Worm (Caenorhabditis elegans) whole organism, L4 larva: ENCODE measurements around the gene rabn-5.

Experiments used
- F10B5.3 ChIP-seq: sonication (generic microtip); optimal IDR thresholded peaks from 2 replicates; lab custom pipeline; 2016; ENCODE audit warnings: mild to moderate bottlenecking, missing genetic modification characterization, missing compliant biosample characterization
- F26F4.8 ChIP-seq: fragments of 200-800 bp; sonication (Bioruptor generic); conservative IDR thresholded peaks from 2 replicates; pipeline ENCODE4 v1.3.6; 2022; ENCODE audit warnings: missing genetic modification characterization, missing compliant biosample characterization
- F37D6.2 ChIP-seq: sonication (generic microtip); optimal IDR thresholded peaks from 2 replicates; lab custom pipeline; 2016; ENCODE audit warnings: mild to moderate bottlenecking, missing genetic modification characterization, missing compliant biosample characterization
- R02D3.7 ChIP-seq: fragments of 150-350 bp; sonication (generic microtip); optimal IDR thresholded peaks from 3 replicates; lab custom pipeline; 2014; ENCODE audit warnings: missing biosample characterization, missing genetic modification characterization
- T26A8.4 ChIP-seq: fragments of 200-800 bp; sonication (Bioruptor generic); IDR thresholded peaks from 2 replicates; pipeline ENCODE4 v1.3.6; 2022; ENCODE audit warnings: missing genetic modification characterization, missing compliant biosample characterization
- Y105C5A.15 ChIP-seq: fragments of 200-800 bp; sonication (Bioruptor generic); IDR thresholded peaks from 2 replicates; pipeline ENCODE4 v1.3.6; 2022; ENCODE audit warnings: missing genetic modification characterization, missing compliant biosample characterization
- Y5F2A.4 ChIP-seq: fragments of 200-800 bp; sonication (Bioruptor generic); optimal IDR thresholded peaks from 2 replicates; lab custom pipeline; 2018; ENCODE audit warnings: mild to moderate bottlenecking, missing genetic modification characterization, missing compliant biosample characterization
- Y75B8A.6 ChIP-seq: fragments of 200-800 bp; sonication (Bioruptor generic); IDR thresholded peaks from 2 replicates; pipeline ENCODE4 v1.3.6; 2022; ENCODE audit warnings: missing genetic modification reagents, missing genetic modification characterization, missing compliant biosample characterization
- ZK546.5 ChIP-seq, 2 experiments: sonication (generic microtip); optimal IDR thresholded peaks; 2 replicates each; lab custom pipeline; 2017; ENCODE audit warnings: missing biosample characterization in 2 of 2, missing genetic modification characterization in 2 of 2
- aha-1 ChIP-seq: fragments of 150-350 bp; peaks from one replicate; lab custom pipeline; 2014; ENCODE audit warnings: missing biosample characterization, missing genetic modification characterization
- aly-2 ChIP-seq: sonication (generic microtip); optimal IDR thresholded peaks from 2 replicates; lab custom pipeline; 2018; ENCODE audit warnings: missing biosample characterization, missing genetic modification characterization
- ama-1 ChIP-seq: fragments of 150-350 bp; optimal IDR thresholded peaks from 2 replicates; lab custom pipeline; 2014; ENCODE audit warnings: inconsistent platforms, mixed read lengths
- ceh-32 ChIP-seq: sonication (generic microtip); optimal IDR thresholded peaks from 2 replicates; lab custom pipeline; 2016; ENCODE audit warnings: mild to moderate bottlenecking, missing genetic modification characterization, missing compliant biosample characterization; ENCODE audit not compliant: poor library complexity
- ceh-82 ChIP-seq: sonication (generic microtip); optimal IDR thresholded peaks from 2 replicates; lab custom pipeline; 2017; ENCODE audit warnings: missing biosample characterization, missing genetic modification characterization
- ces-1 ChIP-seq: fragments of 150-350 bp; sonication (generic microtip); optimal IDR thresholded peaks from 4 replicates; lab custom pipeline; 2014; ENCODE audit warnings: missing biosample characterization, missing genetic modification reagents, missing genetic modification characterization
- cey-2 ChIP-seq: sonication (generic microtip); optimal IDR thresholded peaks from 3 replicates; lab custom pipeline; 2017; ENCODE audit warnings: missing genetic modification characterization, mild to moderate bottlenecking, missing compliant biosample characterization, antibody characterized with exemption, borderline replicate concordance; ENCODE audit not compliant: insufficient read depth
- ctbp-1 ChIP-seq: fragments of 200-800 bp; sonication (Bioruptor generic); IDR thresholded peaks from 2 replicates; pipeline ENCODE4 v1.3.6; 2022; ENCODE audit warnings: missing genetic modification reagents, missing genetic modification characterization, missing compliant biosample characterization
- daf-12 ChIP-seq: fragments of 150-350 bp; optimal IDR thresholded peaks from 2 replicates; lab custom pipeline; 2014; ENCODE audit warnings: missing biosample characterization, missing genetic modification reagents, missing genetic modification characterization
- daf-16 ChIP-seq, 3 experiments: sonication (generic microtip); optimal IDR thresholded peaks; 2 replicates each; lab custom pipeline; 2016 to 2017; ENCODE audit warnings: missing genetic modification characterization in 3 of 3, missing genetic modification reagents in 3 of 3, mild to moderate bottlenecking in 2 of 3, missing compliant biosample characterization in 2 of 3, missing biosample characterization in 1 of 3, moderate library complexity in 1 of 3
- daf-8 ChIP-seq: fragments of 200-800 bp; sonication (Bioruptor generic); IDR thresholded peaks from 2 replicates; pipeline ENCODE4 v1.3.6; 2022; ENCODE audit warnings: missing genetic modification characterization, missing compliant biosample characterization
- dmd-6 ChIP-seq: fragments of 200-800 bp; sonication (Bioruptor generic); IDR thresholded peaks from 2 replicates; pipeline ENCODE4 v1.3.6; 2022; ENCODE audit warnings: missing genetic modification reagents, missing genetic modification characterization, missing compliant biosample characterization
- dpl-1 ChIP-seq: fragments of 150-350 bp; optimal IDR thresholded peaks from 2 replicates; lab custom pipeline; 2014; ENCODE audit warnings: missing biosample characterization, missing genetic modification reagents, missing genetic modification characterization
- dve-1 ChIP-seq: sonication (generic microtip); optimal IDR thresholded peaks from 2 replicates; lab custom pipeline; 2017; ENCODE audit warnings: antibody characterized with exemption, mild to moderate bottlenecking, missing genetic modification characterization, missing compliant biosample characterization; ENCODE audit not compliant: insufficient read depth
- fkh-10 ChIP-seq: fragments of 150-350 bp; optimal IDR thresholded peaks from 2 replicates; lab custom pipeline; 2014; ENCODE audit warnings: missing biosample characterization, missing genetic modification reagents, missing genetic modification characterization
- fos-1 ChIP-seq: fragments of 150-350 bp; optimal IDR thresholded peaks from 2 replicates; lab custom pipeline; 2014; ENCODE audit warnings: missing biosample characterization, missing genetic modification characterization
- gei-8 ChIP-seq: fragments of 200-800 bp; sonication (Bioruptor generic); optimal IDR thresholded peaks from 2 replicates; lab custom pipeline; 2018; ENCODE audit warnings: mild to moderate bottlenecking, missing genetic modification characterization, missing compliant biosample characterization
- hlh-11 ChIP-seq: fragments of 200-800 bp; sonication (Bioruptor generic); optimal IDR thresholded peaks from 2 replicates; lab custom pipeline; 2018; ENCODE audit warnings: mild to moderate bottlenecking, missing genetic modification characterization, missing compliant biosample characterization
- hlh-30 ChIP-seq: sonication (generic microtip); optimal IDR thresholded peaks from 2 replicates; lab custom pipeline; 2017; ENCODE audit warnings: antibody characterized with exemption, mild to moderate bottlenecking, missing genetic modification characterization, missing compliant biosample characterization; ENCODE audit not compliant: insufficient read depth
- jun-1 ChIP-seq: fragments of 150-350 bp; optimal IDR thresholded peaks from 2 replicates; lab custom pipeline; 2014; ENCODE audit warnings: missing biosample characterization, missing genetic modification reagents, missing genetic modification characterization
- lim-7 ChIP-seq: fragments of 200-800 bp; sonication (Bioruptor generic); IDR thresholded peaks from 2 replicates; pipeline ENCODE4 v1.3.6; 2022; ENCODE audit warnings: missing genetic modification characterization, missing compliant biosample characterization
- lin-39 ChIP-seq: fragments of 150-350 bp; optimal IDR thresholded peaks from 2 replicates; lab custom pipeline; 2014; ENCODE audit warnings: missing biosample characterization, missing genetic modification reagents, missing genetic modification characterization
- lir-3 ChIP-seq: sonication (generic microtip); optimal IDR thresholded peaks from 2 replicates; lab custom pipeline; 2016; ENCODE audit warnings: mild to moderate bottlenecking, missing genetic modification characterization, missing compliant biosample characterization
- lsy-2 ChIP-seq, 2 experiments: fragments of 150-350 bp in 1 of 2; sonication (generic microtip) in 1 of 2; optimal IDR thresholded peaks; 2 replicates each; lab custom pipeline; 2014 to 2017; ENCODE audit warnings: missing biosample characterization in 2 of 2, missing genetic modification characterization in 2 of 2
- madf-5 ChIP-seq, 2 experiments: fragments of 200-800 bp; sonication (Bioruptor generic); IDR thresholded peaks; 2 replicates each; pipeline ENCODE4 v1.3.6; 2022; ENCODE audit warnings: missing compliant biosample characterization in 2 of 2, missing genetic modification characterization in 2 of 2
- madf-9 ChIP-seq: fragments of 200-800 bp; sonication (Bioruptor generic); conservative IDR thresholded peaks from 2 replicates; pipeline ENCODE4 v1.3.6; 2022; ENCODE audit warnings: missing genetic modification reagents, missing genetic modification characterization, missing compliant biosample characterization
- mdl-1 ChIP-seq, 2 experiments: fragments of 150-350 bp in 1 of 2; sonication (generic microtip) in 1 of 2; optimal IDR thresholded peaks; 2 replicates each; lab custom pipeline; 2014 to 2017; ENCODE audit warnings: missing biosample characterization in 2 of 2, missing genetic modification characterization in 2 of 2
- mes-2 ChIP-seq: sonication (generic microtip); optimal IDR thresholded peaks from 2 replicates; lab custom pipeline; 2016; ENCODE audit warnings: missing genotype, mild to moderate bottlenecking, missing genetic modification characterization, missing compliant biosample characterization; ENCODE audit not compliant: poor library complexity, severe bottlenecking
- mxl-3 ChIP-seq: fragments of 200-800 bp; sonication (Bioruptor generic); optimal IDR thresholded peaks from 2 replicates; lab custom pipeline; 2018; ENCODE audit warnings: mild to moderate bottlenecking, missing genetic modification characterization, missing compliant biosample characterization
- nhr-102 ChIP-seq: sonication (generic microtip); optimal IDR thresholded peaks from 2 replicates; lab custom pipeline; 2016; ENCODE audit warnings: mild to moderate bottlenecking, missing genetic modification characterization, moderate library complexity, missing compliant biosample characterization
- nhr-237 ChIP-seq: sonication (generic microtip); optimal IDR thresholded peaks from 2 replicates; lab custom pipeline; 2017; ENCODE audit warnings: missing biosample characterization, missing genetic modification characterization
- nhr-28 ChIP-seq: fragments of 150-350 bp; optimal IDR thresholded peaks from 2 replicates; lab custom pipeline; 2014; ENCODE audit warnings: missing biosample characterization, missing genetic modification characterization
- nhr-48 ChIP-seq: sonication (generic microtip); optimal IDR thresholded peaks from 2 replicates; lab custom pipeline; 2016; ENCODE audit warnings: mild to moderate bottlenecking, missing genetic modification characterization, missing compliant biosample characterization
- nhr-77 ChIP-seq: fragments of 150-350 bp; optimal IDR thresholded peaks from 2 replicates; lab custom pipeline; 2014; ENCODE audit warnings: missing biosample characterization, missing genetic modification characterization
- pqm-1 ChIP-seq: sonication (generic microtip); optimal IDR thresholded peaks from 2 replicates; lab custom pipeline; 2017; ENCODE audit warnings: missing biosample characterization, missing genetic modification characterization
- skn-1 ChIP-seq: fragments of 150-350 bp; optimal IDR thresholded peaks from 2 replicates; lab custom pipeline; 2014; ENCODE audit warnings: missing biosample characterization, missing genetic modification characterization
- snpc-1.2 ChIP-seq: fragments of 200-800 bp; sonication (Bioruptor generic); IDR thresholded peaks from 2 replicates; pipeline ENCODE4 v1.3.6; 2022; ENCODE audit warnings: missing genetic modification reagents, missing genetic modification characterization, missing compliant biosample characterization
- unc-39 ChIP-seq: sonication (generic microtip); optimal IDR thresholded peaks from 2 replicates; lab custom pipeline; 2017; ENCODE audit warnings: missing biosample characterization, missing genetic modification characterization
- zag-1 ChIP-seq: fragments of 150-350 bp; optimal IDR thresholded peaks from 2 replicates; lab custom pipeline; 2014; ENCODE audit warnings: missing biosample characterization, missing genetic modification characterization
- zfp-3 ChIP-seq: fragments of 200-800 bp; sonication (Bioruptor generic); conservative IDR thresholded peaks from 2 replicates; pipeline ENCODE4 v1.3.6; 2022; ENCODE audit warnings: missing genetic modification reagents, missing genetic modification characterization, missing compliant biosample characterization
- zip-2 ChIP-seq: fragments of 150-350 bp; optimal IDR thresholded peaks from 2 replicates; lab custom pipeline; 2014; ENCODE audit warnings: missing biosample characterization, missing genetic modification characterization
- ztf-11 ChIP-seq: fragments of 150-350 bp; optimal IDR thresholded peaks from 2 replicates; lab custom pipeline; 2014; ENCODE audit warnings: missing biosample characterization, missing genetic modification characterization
- ztf-7 ChIP-seq: fragments of 150-350 bp; optimal IDR thresholded peaks from 2 replicates; lab custom pipeline; 2014; ENCODE audit warnings: missing biosample characterization, missing genetic modification characterization

rabn-5 gene

ce11 chrIII:5876140-5876675 is 11.9 kb downstream of the rabn-5 start, which contains the start of gene aldo-2 (continued):
- TF ChIP-seq lsy-2 (tag; optimal IDR thresholded peaks at IDR 0.05; lab: Kevin White, UChicago) (no peak), cey-2 (tag; lab: Kevin White, UChicago) (no peak), R02D3.7 (no peak), ctbp-1 (GFP tag; lab: Robert Waterston, UW) (no peak), nhr-102 (no peak), zip-2 (tag; lab: Kevin White, UChicago) (no peak), Y5F2A.4 (GFP tag; lab: Kevin White, UChicago) (no peak), dmd-6 (peak; percentile 13; the same call in 1 of the 2 replicates), Y105C5A.15 (no peak), gei-8 (no peak), mxl-3 (GFP tag; lab: Kevin White, UChicago) (peak; percentile 43), madf-5 (GFP tag; IDR thresholded peaks at IDR 0.05; lab: Robert Waterston, UW) (no peak), fkh-10 (no peak), skn-1 (tag; lab: Kevin White, UChicago) (no peak), T26A8.4 (GFP tag; lab: Robert Waterston, UW) (no peak), fos-1 (tag; lab: Kevin White, UChicago) (no peak), nhr-77 (tag; lab: Kevin White, UChicago) (no peak), mes-2 (peak; percentile 12), madf-9 (GFP tag; lab: Robert Waterston, UW) (peak; percentile 40; the same call in 1 of the 2 replicates), daf-12 (tag; lab: Kevin White, UChicago) (no peak), pqm-1 (tag; lab: Kevin White, UChicago) (no peak), zfp-3 (no peak), zag-1 (no peak), aha-1 (no peak), lin-39 (tag; lab: Kevin White, UChicago) (no peak), F10B5.3 (tag; lab: Kevin White, UChicago) (no peak), jun-1 (tag; lab: Kevin White, UChicago) (no peak), dpl-1 (GFP tag; lab: Kevin White, UChicago) (peak; percentile 28), lim-7 (GFP tag; lab: Robert Waterston, UW) (0 out of 2 replicates have a peak, but pooled peaks have one; percentile 27), F37D6.2 (tag; lab: Kevin White, UChicago) (no peak), hlh-30 (tag; lab: Kevin White, UChicago) (peak; percentile 36), lir-3 (no peak), daf-8 (GFP tag; lab: Robert Waterston, UW) (no peak), ceh-82 (tag; lab: Kevin White, UChicago) (no peak), Y75B8A.6 (GFP tag; lab: Robert Waterston, UW) (no peak), ama-1 (lab: Kevin White, UChicago) (peak; percentile 97), mdl-1 (tag; optimal IDR thresholded peaks at IDR 0.05; lab: Kevin White, UChicago) (peak in 1 of 2 experiments; percentile 21), nhr-28 (tag; lab: Kevin White, UChicago) (peak; percentile 7), unc-39 (tag; lab: Kevin White, UChicago) (no peak), F26F4.8 (GFP tag; lab: Robert Waterston, UW) (no peak), ceh-32 (no peak), daf-16 (GFP tag; optimal IDR thresholded peaks at IDR 0.05; lab: Kevin White, UChicago) (no peak), daf-16 (tag; optimal IDR thresholded peaks at IDR 0.05; lab: Kevin White, UChicago) (no peak), nhr-237 (no peak), nhr-48 (tag; lab: Kevin White, UChicago) (no peak), ztf-11 (tag; lab: Kevin White, UChicago) (no peak), snpc-1.2 (GFP tag; lab: Robert Waterston, UW) (no peak), dve-1 (tag; lab: Kevin White, UChicago) (peak; percentile 12), aly-2 (tag; lab: Kevin White, UChicago) (no peak), ztf-7 (tag; lab: Kevin White, UChicago) (no peak), ZK546.5 (tag; optimal IDR thresholded peaks at IDR 0.05; lab: Kevin White, UChicago) (no peak), hlh-11 (tag; lab: Kevin White, UChicago) (peak; percentile 32), ces-1 (no peak)
